Fruit fly (Drosophila melanogaster) whole organism, embryonic: Measurements from ENCODE around the gene Prat.

Experiments used
- CG14050 ChIP-seq: fragments of 200-800 bp; sonication (Bioruptor generic); IDR thresholded peaks from 3 replicates; pipeline ENCODE4 v1.3.6; 2022; ENCODE audit warnings: missing biosample characterization, missing genetic modification characterization
- CG14965 ChIP-seq: fragments of 200-800 bp; sonication (Bioruptor generic); optimal IDR thresholded peaks from 2 replicates; lab custom pipeline; 2016; ENCODE audit warnings: missing biosample characterization, missing genetic modification characterization, borderline replicate concordance
- CG16863 ChIP-seq: fragments of 200-800 bp; sonication (Bioruptor generic); optimal IDR thresholded peaks from 3 replicates; lab custom pipeline; 2016; ENCODE audit warnings: missing biosample characterization, missing genetic modification characterization
- CG17385 ChIP-seq: fragments of 200-800 bp; sonication (Bioruptor generic); optimal IDR thresholded peaks from 3 replicates; lab custom pipeline; 2018; ENCODE audit warnings: missing biosample characterization, mild to moderate bottlenecking, missing genetic modification characterization
- CG18011 ChIP-seq: fragments of 200-800 bp; sonication (Bioruptor generic); optimal IDR thresholded peaks from 2 replicates; lab custom pipeline; 2017; ENCODE audit warnings: missing biosample characterization, missing genetic modification characterization, mild to moderate bottlenecking, moderate library complexity, missing genotype
- CG2129 ChIP-seq: fragments of 200-800 bp; sonication (Bioruptor generic); IDR thresholded peaks from 2 replicates; pipeline ENCODE4 v1.3.6; 2022; ENCODE audit warnings: missing biosample characterization, missing genetic modification characterization; ENCODE audit not compliant: partially characterized antibody
- CG2199 ChIP-seq: fragments of 200-800 bp; sonication (Bioruptor generic); IDR thresholded peaks from 3 replicates; pipeline ENCODE4 v1.3.6; 2022; ENCODE audit warnings: missing biosample characterization, missing genetic modification characterization
- CG30431 ChIP-seq: fragments of 200-800 bp; sonication (Bioruptor generic); optimal IDR thresholded peaks from 2 replicates; lab custom pipeline; 2017; ENCODE audit warnings: missing biosample characterization, missing genetic modification characterization
- CG4328 ChIP-seq: fragments of 200-800 bp; sonication (Bioruptor generic); optimal IDR thresholded peaks from 3 replicates; lab custom pipeline; 2017; ENCODE audit warnings: missing biosample characterization, missing genetic modification reagents, missing genetic modification characterization
- CG4820 ChIP-seq: fragments of 200-800 bp; sonication (Bioruptor generic); optimal IDR thresholded peaks from 3 replicates; lab custom pipeline; 2016; ENCODE audit warnings: missing biosample characterization, missing genetic modification characterization
- CG6175 ChIP-seq: fragments of 200-800 bp; sonication (Bioruptor generic); IDR thresholded peaks from 3 replicates; pipeline ENCODE4 v1.3.6; 2022; ENCODE audit warnings: missing biosample characterization, missing genetic modification characterization
- CG7786 ChIP-seq: fragments of 200-800 bp; sonication (Bioruptor generic); optimal IDR thresholded peaks from 2 replicates; lab custom pipeline; 2016; ENCODE audit warnings: missing biosample characterization, missing genetic modification characterization
- CG8388 ChIP-seq: fragments of 200-800 bp; sonication (Bioruptor generic); optimal IDR thresholded peaks from 2 replicates; lab custom pipeline; 2019; ENCODE audit warnings: missing biosample characterization, mild to moderate bottlenecking, missing genetic modification characterization, moderate library complexity
- CG8478 ChIP-seq: fragments of >200 bp; optimal IDR thresholded peaks from 2 replicates; lab custom pipeline; 2018
- CoRest ChIP-seq: fragments of 200-800 bp; sonication (Bioruptor generic); optimal IDR thresholded peaks from 3 replicates; lab custom pipeline; 2018; ENCODE audit warnings: missing biosample characterization, mild to moderate bottlenecking, missing genetic modification characterization, moderate library complexity
- D ChIP-seq, 2 experiments: fragments of 200-800 bp in 1 of 2; fragments of >200 bp in 1 of 2; sonication (Bioruptor generic) in 1 of 2; optimal IDR thresholded peaks; 2 replicates in 1 of 2; 3 replicates in 1 of 2; lab custom pipeline; 2017; ENCODE audit warnings: mild to moderate bottlenecking in 1 of 2, missing biosample characterization in 1 of 2, missing genetic modification characterization in 1 of 2, missing genetic modification reagents in 1 of 2
- Dbx ChIP-seq: fragments of 200-800 bp; sonication (Bioruptor generic); IDR thresholded peaks from 3 replicates; pipeline ENCODE4 v1.3.6; 2022; ENCODE audit warnings: missing biosample characterization, missing genetic modification characterization
- Deaf1 ChIP-seq: fragments of 200-800 bp; optimal IDR thresholded peaks from 3 replicates; lab custom pipeline; 2019; ENCODE audit warnings: missing biosample characterization, mild to moderate bottlenecking, missing genetic modification characterization, moderate library complexity
- Elba2 ChIP-seq: fragments of 200-800 bp; sonication (Bioruptor generic); optimal IDR thresholded peaks from 3 replicates; lab custom pipeline; 2016; ENCODE audit warnings: missing biosample characterization, missing genetic modification characterization
- Fer3 ChIP-seq: fragments of 200-800 bp; sonication (Bioruptor generic); optimal IDR thresholded peaks from 2 replicates; lab custom pipeline; 2018; ENCODE audit warnings: missing biosample characterization, mild to moderate bottlenecking, missing genetic modification characterization, moderate library complexity
- GATAe ChIP-seq: fragments of 200-800 bp; sonication (Bioruptor generic); conservative IDR thresholded peaks from 2 replicates; pipeline ENCODE4 v1.3.6; 2022; ENCODE audit warnings: missing biosample characterization, missing genetic modification characterization
- Gsc ChIP-seq: fragments of 200-800 bp; sonication (Bioruptor generic); IDR thresholded peaks from 2 replicates; pipeline ENCODE4 v1.3.6; 2022; ENCODE audit warnings: missing biosample characterization, missing genetic modification characterization
- HLH4C ChIP-seq: fragments of 200-800 bp; sonication (Bioruptor generic); IDR thresholded peaks from 3 replicates; pipeline ENCODE4 v1.3.6; 2022; ENCODE audit warnings: missing biosample characterization, missing genetic modification characterization; ENCODE audit not compliant: partially characterized antibody
- HmgZ ChIP-seq: fragments of 200-800 bp; sonication (Bioruptor generic); optimal IDR thresholded peaks from 2 replicates; lab custom pipeline; 2018; ENCODE audit warnings: missing biosample characterization, mild to moderate bottlenecking, missing genetic modification characterization
- Hmx ChIP-seq: fragments of 200-800 bp; sonication (Bioruptor generic); optimal IDR thresholded peaks from 2 replicates; lab custom pipeline; 2016; ENCODE audit warnings: missing biosample characterization, missing genetic modification characterization
- Hr51 ChIP-seq, 2 experiments: fragments of 200-800 bp; sonication (Bioruptor generic); optimal IDR thresholded peaks; 2 replicates in 1 of 2; 3 replicates in 1 of 2; lab custom pipeline; 2016 to 2018; ENCODE audit warnings: missing biosample characterization in 2 of 2, missing genetic modification characterization in 2 of 2, mild to moderate bottlenecking in 1 of 2, moderate library complexity in 1 of 2
- Hsf ChIP-seq: fragments of 200-800 bp; sonication (Bioruptor generic); optimal IDR thresholded peaks from 3 replicates; lab custom pipeline; 2016; ENCODE audit warnings: missing biosample characterization, missing genetic modification characterization
- Nf-YA ChIP-seq: fragments of 200-800 bp; sonication (Bioruptor generic); IDR thresholded peaks from 2 replicates; pipeline ENCODE4 v1.3.6; 2022; ENCODE audit warnings: missing biosample characterization, missing genetic modification characterization
- Sry-δ ChIP-seq: fragments of 200-800 bp; sonication (Bioruptor generic); optimal IDR thresholded peaks from 2 replicates; lab custom pipeline; 2016; ENCODE audit warnings: missing biosample characterization, missing genetic modification characterization
- ara ChIP-seq: fragments of 200-800 bp; sonication (Bioruptor generic); IDR thresholded peaks from 2 replicates; pipeline ENCODE4 v1.3.6; 2022; ENCODE audit warnings: missing biosample characterization, missing genetic modification characterization
- ase ChIP-seq: fragments of 200-800 bp; sonication (Bioruptor generic); IDR thresholded peaks from 3 replicates; pipeline ENCODE4 v1.3.6; 2022; ENCODE audit warnings: missing biosample characterization, missing genetic modification characterization
- az2 ChIP-seq: fragments of 200-800 bp; sonication (Bioruptor generic); optimal IDR thresholded peaks from 3 replicates; lab custom pipeline; 2016; ENCODE audit warnings: missing biosample characterization, missing genetic modification characterization
- cad ChIP-seq: fragments of >200 bp; optimal IDR thresholded peaks from 2 replicates; lab custom pipeline; 2017; ENCODE audit warnings: missing biosample characterization, missing genetic modification characterization
- cas ChIP-seq: fragments of 200-800 bp; sonication (Bioruptor generic); IDR thresholded peaks from 2 replicates; pipeline ENCODE4 v1.3.6; 2022; ENCODE audit warnings: missing biosample characterization, missing genetic modification characterization
- chinmo ChIP-seq: fragments of 200-800 bp; sonication (Bioruptor generic); IDR thresholded peaks from 4 replicates; pipeline ENCODE4 v1.3.6; 2022; ENCODE audit warnings: missing biosample characterization, missing genetic modification characterization; ENCODE audit not compliant: partially characterized antibody
- corto ChIP-seq: fragments of 200-800 bp; sonication (Bioruptor generic); optimal IDR thresholded peaks from 2 replicates; lab custom pipeline; 2016; ENCODE audit warnings: missing biosample characterization, mild to moderate bottlenecking, missing genetic modification characterization, moderate library complexity
- danr ChIP-seq: fragments of 200-800 bp; sonication (Bioruptor generic); IDR thresholded peaks from 2 replicates; pipeline ENCODE4 v1.3.6; 2022; ENCODE audit warnings: missing biosample characterization, missing genetic modification characterization
- dimm ChIP-seq: fragments of 200-800 bp; sonication (Bioruptor generic); IDR thresholded peaks from 2 replicates; pipeline ENCODE4 v1.3.6; 2022; ENCODE audit warnings: missing biosample characterization, missing genetic modification characterization
- ems ChIP-seq: fragments of 200-800 bp; sonication (Bioruptor generic); optimal IDR thresholded peaks from 3 replicates; lab custom pipeline; 2016; ENCODE audit warnings: missing biosample characterization, missing genetic modification characterization
- ftz-f1 ChIP-seq: fragments of 200-800 bp; sonication (Bioruptor generic); optimal IDR thresholded peaks from 2 replicates; lab custom pipeline; 2016; ENCODE audit warnings: missing biosample characterization, missing genetic modification characterization
- gce ChIP-seq: fragments of 200-800 bp; sonication (Bioruptor generic); IDR thresholded peaks from 3 replicates; pipeline ENCODE4 v1.3.6; 2022; ENCODE audit warnings: missing biosample characterization, missing genetic modification characterization
- kah ChIP-seq: fragments of 200-800 bp; sonication (Bioruptor generic); optimal IDR thresholded peaks from 2 replicates; lab custom pipeline; 2018; ENCODE audit warnings: missing biosample characterization, mild to moderate bottlenecking, missing genetic modification characterization
- lilli ChIP-seq: fragments of 200-800 bp; sonication (Bioruptor generic); optimal IDR thresholded peaks from 3 replicates; lab custom pipeline; 2016; ENCODE audit warnings: missing biosample characterization, missing genetic modification characterization
- pb ChIP-seq: fragments of 200-800 bp; sonication (Bioruptor generic); optimal IDR thresholded peaks from 3 replicates; lab custom pipeline; 2016; ENCODE audit warnings: missing biosample characterization, missing genetic modification characterization
- sens ChIP-seq: fragments of 200-800 bp; sonication (Bioruptor generic); peaks from one replicate; lab custom pipeline; 2016; ENCODE audit warnings: missing biosample characterization, missing genetic modification characterization
- so ChIP-seq: fragments of 200-800 bp; sonication (Bioruptor generic); IDR thresholded peaks from 3 replicates; pipeline ENCODE4 v1.3.6; 2022; ENCODE audit warnings: missing biosample characterization, missing genetic modification characterization
- sqz ChIP-seq: fragments of 200-800 bp; sonication (Bioruptor generic); optimal IDR thresholded peaks from 3 replicates; lab custom pipeline; 2018; ENCODE audit warnings: missing biosample characterization, mild to moderate bottlenecking, missing genetic modification characterization
- yki ChIP-seq: fragments of >200 bp; optimal IDR thresholded peaks from 3 replicates; lab custom pipeline; 2018
- zen ChIP-seq: fragments of 200-800 bp; sonication (Bioruptor generic); optimal IDR thresholded peaks from 3 replicates; lab custom pipeline; 2018; ENCODE audit warnings: missing biosample characterization, mild to moderate bottlenecking, missing genetic modification characterization, moderate library complexity
- zf30C ChIP-seq: fragments of 200-800 bp; sonication (Bioruptor generic); optimal IDR thresholded peaks from 3 replicates; lab custom pipeline; 2018; ENCODE audit warnings: missing biosample characterization, mild to moderate bottlenecking, missing genetic modification characterization

Gene Prat

DNA sequence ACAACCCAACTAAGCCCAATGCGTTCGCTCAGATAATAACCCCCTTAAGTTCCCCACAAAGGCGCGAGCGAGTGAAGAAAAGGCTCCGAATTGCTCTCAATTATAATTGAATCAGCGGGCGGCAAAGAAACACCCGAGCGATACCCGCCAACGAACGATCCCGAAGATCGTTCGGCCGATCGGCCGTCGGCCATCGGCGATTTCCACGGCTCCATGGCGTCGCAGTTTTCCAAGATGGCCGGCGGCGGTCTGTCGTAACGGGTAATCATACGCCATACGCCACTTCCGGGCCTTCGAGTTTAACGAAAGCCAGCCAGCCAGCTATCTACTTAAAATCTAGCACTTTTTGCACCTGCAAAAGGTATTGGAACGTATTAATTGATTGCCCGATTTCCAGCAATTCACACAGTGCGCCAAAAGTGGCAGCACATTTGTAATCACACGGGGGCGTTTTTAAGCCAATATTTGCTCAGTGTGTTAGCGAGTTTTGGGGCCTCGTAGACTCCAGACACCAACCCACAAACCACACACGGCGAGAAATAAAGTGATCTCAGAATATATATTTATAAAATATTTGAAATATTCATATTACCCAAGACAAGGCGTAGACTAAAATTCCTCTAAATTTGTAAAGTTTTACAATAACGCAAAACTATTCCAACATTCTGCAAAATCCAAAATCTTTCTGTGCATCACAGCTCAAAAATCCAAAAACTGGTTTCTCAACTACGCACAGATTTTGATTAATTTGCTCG is 19.2 kb downstream of the Prat start (continued):
- no peak for TF ChIP-seq CG7786 (GFP tag; lab: Kevin White, UChicago)
- peak; percentile 37 for TF ChIP-seq Fer3
- no peak for TF ChIP-seq Hsf (GFP tag; lab: Kevin White, UChicago)
- no peak for TF ChIP-seq Sry-δ (GFP tag; lab: Kevin White, UChicago)
- 0 out of 2 replicates have a peak, but pooled peaks have one; percentile 32 for TF ChIP-seq ara
- TF ChIP-seq GATAe (GFP tag; lab: Robert Waterston, UW): 0 out of 2 replicates have a peak, but pooled peaks have one; percentile 28
- no peak for TF ChIP-seq kah (GFP tag; lab: Kevin White, UChicago)
- TF ChIP-seq so (GFP tag; lab: Robert Waterston, UW): no peak
- no peak for TF ChIP-seq CG18011 (GFP tag; lab: Kevin White, UChicago)
- TF ChIP-seq ftz-f1 (GFP tag; lab: Kevin White, UChicago): no peak
- TF ChIP-seq CG14965 (GFP tag; lab: Kevin White, UChicago): no peak
- TF ChIP-seq cad (GFP tag; lab: Kevin White, UChicago): no peak
- no peak for TF ChIP-seq corto
- TF ChIP-seq Nf-YA (GFP tag; lab: Robert Waterston, UW): no peak
- TF ChIP-seq sens (GFP tag; lab: Kevin White, UChicago): no peak
- TF ChIP-seq ems (GFP tag; lab: Kevin White, UChicago): no peak
- TF ChIP-seq CG2199 (GFP tag; lab: Robert Waterston, UW): no peak
- peak; percentile 56; the same call in 1 of the 3 replicates for TF ChIP-seq CG6175 (GFP tag; lab: Robert Waterston, UW)
- peak; percentile 41 for TF ChIP-seq lilli (GFP tag; lab: Kevin White, UChicago)
- TF ChIP-seq yki (lab: Kevin White, UChicago): no peak
- no peak for TF ChIP-seq ase (GFP tag; lab: Robert Waterston, UW)
- TF ChIP-seq zf30C (GFP tag; lab: Kevin White, UChicago): no peak
- no peak for TF ChIP-seq HLH4C (GFP tag; lab: Robert Waterston, UW)
- no peak for TF ChIP-seq CG16863 (GFP tag; lab: Kevin White, UChicago)
- no peak for TF ChIP-seq CG2129 (GFP tag; lab: Robert Waterston, UW)
- no peak for TF ChIP-seq cas
- no peak for TF ChIP-seq gce (GFP tag; lab: Robert Waterston, UW)
- no peak for TF ChIP-seq pb (GFP tag; lab: Kevin White, UChicago)
- peak in 1 of 2 experiments; percentile 15 for TF ChIP-seq Hr51 (GFP tag; optimal IDR thresholded peaks at IDR 0.05; lab: Kevin White, UChicago)
- TF ChIP-seq Hmx: no peak
- no peak for TF ChIP-seq sqz
- TF ChIP-seq CG8388 (GFP tag; lab: Kevin White, UChicago): peak; percentile 4
- no peak for TF ChIP-seq Gsc (GFP tag; lab: Robert Waterston, UW)
- TF ChIP-seq chinmo (GFP tag; lab: Robert Waterston, UW): 0 out of 4 replicates have a peak, but pooled peaks have one; percentile 67
- no peak for TF ChIP-seq dimm
- peak; percentile 94 for TF ChIP-seq Deaf1 (tag; lab: Kevin White, UChicago)
- TF ChIP-seq CG4820 (GFP tag; lab: Kevin White, UChicago): no peak
- peak; percentile 11 for TF ChIP-seq CG17385 (GFP tag; lab: Kevin White, UChicago)
- no peak for TF ChIP-seq zen (tag; lab: Kevin White, UChicago)
- TF ChIP-seq CG8478: no peak
- TF ChIP-seq Dbx: peak; percentile 79
- TF ChIP-seq CoRest (tag; lab: Kevin White, UChicago): peak; percentile 16
- no peak for TF ChIP-seq Elba2
- TF ChIP-seq CG14050 (GFP tag; lab: Robert Waterston, UW): no peak; the same call in 2 of the 3 replicates
- TF ChIP-seq CG30431 (GFP tag; lab: Kevin White, UChicago): no peak
- peak; percentile 5 for TF ChIP-seq HmgZ (tag; lab: Kevin White, UChicago)
- TF ChIP-seq CG4328 (GFP tag; lab: Kevin White, UChicago): peak; percentile 36
- no peak for TF ChIP-seq az2
- no peak for TF ChIP-seq danr (GFP tag; lab: Robert Waterston, UW)
- TF ChIP-seq D (optimal IDR thresholded peaks at IDR 0.05; lab: Kevin White, UChicago): no peak
- no peak for TF ChIP-seq D (GFP tag; optimal IDR thresholded peaks at IDR 0.05; lab: Kevin White, UChicago)
